Worm (Caenorhabditis elegans): ENCODE data around the gene ani-2.

DNA sequence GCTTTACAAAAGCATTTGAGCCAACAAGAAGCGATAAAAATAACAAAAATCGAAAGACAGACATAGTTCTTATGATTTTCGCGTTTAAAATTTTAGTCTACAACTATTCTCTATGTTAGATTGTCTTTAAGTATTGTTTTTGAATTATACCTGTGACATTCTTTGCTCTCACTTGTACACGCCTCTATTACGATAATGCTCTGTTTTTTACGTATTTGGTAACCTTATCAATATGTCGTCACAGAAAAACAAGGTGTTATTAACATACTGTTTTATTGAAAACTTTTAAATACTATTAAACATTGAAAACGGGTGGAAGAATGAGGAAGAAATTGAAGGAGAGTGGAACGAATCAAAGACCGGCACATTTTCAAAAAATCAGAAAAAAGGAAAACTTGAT, 42.1 kb upstream of the ani-2 start, which contains the start of gene spp-11:
- no peak for TF ChIP-seq fkh-10 (GFP tag; optimal IDR thresholded peaks at IDR 0.05)
- TF ChIP-seq snpc-4 (tag; optimal IDR thresholded peaks at IDR 0.05), result no peak
- no peak for TF ChIP-seq fos-1 (tag; optimal IDR thresholded peaks at IDR 0.05)
- no peak for TF ChIP-seq unc-39 (tag; optimal IDR thresholded peaks at IDR 0.05)
- no peak for TF ChIP-seq nhr-23 (tag; optimal IDR thresholded peaks at IDR 0.05)

All from whole organism, L3 larva.